Worm (Caenorhabditis elegans): ENCODE data around the gene asp-17.

DNA sequence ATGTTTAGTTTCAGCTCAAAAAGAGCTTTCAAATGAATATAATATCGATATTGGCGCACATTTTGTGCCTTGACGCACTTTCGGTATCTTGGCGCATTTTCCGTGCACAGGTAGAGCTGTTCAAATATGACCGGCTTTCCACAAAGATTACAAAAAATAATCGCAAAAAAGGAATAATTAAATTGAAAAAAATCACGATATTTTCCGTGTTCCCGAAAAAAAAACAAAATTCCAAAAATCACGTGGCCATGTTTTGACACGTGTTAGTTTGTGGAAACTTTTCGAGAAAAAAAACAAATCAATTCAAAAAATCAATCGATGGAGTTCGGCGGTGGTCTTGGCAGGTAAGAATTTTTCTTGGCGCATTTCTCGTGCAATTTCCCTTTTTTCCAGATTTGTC lies 11.0 kb downstream of the asp-17 start, which contains the start of gene Y39B6A.25:
- no peak for TF ChIP-seq eor-1 (tag; optimal IDR thresholded peaks at IDR 0.05)
- TF ChIP-seq lin-39 (tag; optimal IDR thresholded peaks at IDR 0.05) = no peak
- TF ChIP-seq nhr-28 (tag; optimal IDR thresholded peaks at IDR 0.05) = no peak
- TF ChIP-seq nhr-76 (tag; optimal IDR thresholded peaks at IDR 0.05) = no peak
- no peak for TF ChIP-seq aly-2 (tag; optimal IDR thresholded peaks at IDR 0.05)
- no peak for TF ChIP-seq unc-62 (GFP tag; optimal IDR thresholded peaks at IDR 0.05)
